Fruit fly (Drosophila melanogaster) whole organism, embryonic: Measurements from ENCODE around the gene CG12674.
A peak's percentile ranks its signal among the peaks of the same experiment; 100 is the strongest.

Source experiments
- CG11504 ChIP-seq: fragments of 200-800 bp; sonication (Bioruptor generic); optimal IDR thresholded peaks from 3 replicates; lab custom pipeline; 2019; ENCODE audit warnings: missing biosample characterization, mild to moderate bottlenecking, missing genetic modification characterization, moderate library complexity
- CG12942 ChIP-seq: fragments of 200-800 bp; sonication (Bioruptor generic); optimal IDR thresholded peaks from 3 replicates; lab custom pipeline; 2016; ENCODE audit warnings: missing biosample characterization, missing genetic modification characterization
- CG13894 ChIP-seq: fragments of 200-800 bp; sonication (Bioruptor generic); optimal IDR thresholded peaks from 3 replicates; lab custom pipeline; 2018; ENCODE audit warnings: missing biosample characterization, mild to moderate bottlenecking, missing genetic modification characterization, moderate library complexity
- CG14441 ChIP-seq: fragments of 200-800 bp; sonication (Bioruptor generic); IDR thresholded peaks from 2 replicates; pipeline ENCODE4 v1.3.6; 2022; ENCODE audit warnings: missing biosample characterization, missing genetic modification characterization
- CG1529 ChIP-seq: fragments of 200-800 bp; sonication (Bioruptor generic); optimal IDR thresholded peaks from 3 replicates; lab custom pipeline; 2018; ENCODE audit warnings: missing biosample characterization, missing genetic modification characterization
- CG16779 ChIP-seq: fragments of 200-800 bp; sonication (Bioruptor generic); IDR thresholded peaks from 2 replicates; pipeline ENCODE4 v1.3.6; 2022; ENCODE audit warnings: missing biosample characterization, missing genetic modification characterization
- CG17568 ChIP-seq: fragments of 200-800 bp; sonication (Bioruptor generic); optimal IDR thresholded peaks from 2 replicates; lab custom pipeline; 2018; ENCODE audit warnings: missing biosample characterization, mild to moderate bottlenecking, missing genetic modification characterization, moderate library complexity
- CG31365 ChIP-seq: fragments of 200-800 bp; sonication (Bioruptor generic); optimal IDR thresholded peaks from 2 replicates; lab custom pipeline; 2018; ENCODE audit warnings: missing biosample characterization, mild to moderate bottlenecking, missing genetic modification characterization
- CG31388 ChIP-seq: fragments of 200-800 bp; sonication (Bioruptor generic); optimal IDR thresholded peaks from 2 replicates; lab custom pipeline; 2016; ENCODE audit warnings: missing biosample characterization, missing genetic modification characterization
- CG34422 ChIP-seq: fragments of 200-800 bp; sonication (Bioruptor generic); IDR thresholded peaks from 3 replicates; pipeline ENCODE4 v1.3.6; 2022; ENCODE audit warnings: missing biosample characterization, missing genetic modification characterization
- CG8290 ChIP-seq, 3 experiments: fragments of 200-800 bp; sonication (Bioruptor generic); optimal IDR thresholded peaks; 2 replicates each; lab custom pipeline; 2016 to 2019; ENCODE audit warnings: missing biosample characterization in 3 of 3, missing genetic modification characterization in 3 of 3, mild to moderate bottlenecking in 2 of 3, moderate library complexity in 1 of 3
- Deaf1 ChIP-seq: fragments of 200-800 bp; optimal IDR thresholded peaks from 3 replicates; lab custom pipeline; 2019; ENCODE audit warnings: missing biosample characterization, mild to moderate bottlenecking, missing genetic modification characterization, moderate library complexity
- Doc2 ChIP-seq: fragments of 200-800 bp; sonication (Bioruptor generic); IDR thresholded peaks from 2 replicates; pipeline ENCODE4 v1.3.6; 2022; ENCODE audit warnings: missing biosample characterization, missing genetic modification characterization
- Ets65A ChIP-seq: fragments of 200-800 bp; sonication (Bioruptor generic); peaks from one replicate; lab custom pipeline; 2016; ENCODE audit warnings: missing biosample characterization, missing genetic modification characterization
- Fer2 ChIP-seq: fragments of 200-800 bp; sonication (Bioruptor generic); optimal IDR thresholded peaks from 2 replicates; lab custom pipeline; 2018; ENCODE audit warnings: missing biosample characterization, mild to moderate bottlenecking, missing genetic modification characterization, moderate library complexity
- Hey ChIP-seq: fragments of 200-800 bp; sonication (Bioruptor generic); optimal IDR thresholded peaks from 3 replicates; lab custom pipeline; 2018; ENCODE audit warnings: missing biosample characterization, mild to moderate bottlenecking, missing genetic modification characterization
- Hmx ChIP-seq: fragments of 200-800 bp; sonication (Bioruptor generic); optimal IDR thresholded peaks from 2 replicates; lab custom pipeline; 2016; ENCODE audit warnings: missing biosample characterization, missing genetic modification characterization
- Hr3 ChIP-seq: fragments of 200-800 bp; sonication (Bioruptor generic); optimal IDR thresholded peaks from 3 replicates; lab custom pipeline; 2016; ENCODE audit warnings: missing biosample characterization, missing genetic modification characterization
- Med ChIP-seq: fragments of 200-800 bp; sonication (Bioruptor generic); peaks from one replicate; lab custom pipeline; 2016; ENCODE audit warnings: missing biosample characterization, missing genetic modification characterization, mild to moderate bottlenecking, inconsistent platforms, moderate library complexity
- NFAT ChIP-seq: fragments of 200-800 bp; sonication (Bioruptor generic); IDR thresholded peaks from 2 replicates; pipeline ENCODE4 v1.3.6; 2022; ENCODE audit warnings: missing biosample characterization, missing genetic modification characterization
- Ssrp ChIP-seq: fragments of 200-800 bp; sonication (Bioruptor generic); optimal IDR thresholded peaks from 2 replicates; lab custom pipeline; 2018; ENCODE audit warnings: missing biosample characterization, mild to moderate bottlenecking, missing genetic modification characterization, moderate library complexity
- Taf1 ChIP-seq: fragments of 200-800 bp; sonication (Bioruptor generic); IDR thresholded peaks from 2 replicates; pipeline ENCODE4 v1.3.6; 2022; ENCODE audit warnings: missing biosample characterization, missing genetic modification characterization
- amos ChIP-seq: fragments of 200-800 bp; sonication (Bioruptor generic); IDR thresholded peaks from 2 replicates; pipeline ENCODE4 v1.3.6; 2022; ENCODE audit warnings: missing biosample characterization, missing genetic modification characterization; ENCODE audit not compliant: partially characterized antibody
- grn ChIP-seq: fragments of 200-800 bp; sonication (Bioruptor generic); optimal IDR thresholded peaks from 3 replicates; lab custom pipeline; 2017; ENCODE audit warnings: missing biosample characterization, missing genetic modification characterization
- hbn ChIP-seq: fragments of 200-800 bp; sonication (Bioruptor generic); IDR thresholded peaks from 2 replicates; pipeline ENCODE4 v1.3.6; 2022; ENCODE audit warnings: missing biosample characterization, missing genetic modification characterization; ENCODE audit not compliant: partially characterized antibody
- her ChIP-seq: fragments of 200-800 bp; sonication (Bioruptor generic); optimal IDR thresholded peaks from 2 replicates; lab custom pipeline; 2016; ENCODE audit warnings: missing biosample characterization, missing genetic modification characterization
- ind ChIP-seq: fragments of 200-800 bp; sonication (Bioruptor generic); optimal IDR thresholded peaks from 3 replicates; lab custom pipeline; 2016; ENCODE audit warnings: missing biosample characterization, missing genetic modification characterization
- klu ChIP-seq: fragments of 200-800 bp; sonication (Bioruptor generic); IDR thresholded peaks from 2 replicates; pipeline ENCODE4 v1.3.6; 2022; ENCODE audit warnings: missing biosample characterization, missing genetic modification characterization
- knrl ChIP-seq: fragments of 200-800 bp; sonication (Bioruptor generic); IDR thresholded peaks from 3 replicates; pipeline ENCODE4 v1.3.6; 2022; ENCODE audit warnings: missing biosample characterization, missing genetic modification characterization; ENCODE audit not compliant: partially characterized antibody
- lab ChIP-seq: fragments of 200-800 bp; sonication (Bioruptor generic); optimal IDR thresholded peaks from 3 replicates; lab custom pipeline; 2017; ENCODE audit warnings: missing biosample characterization, missing genetic modification characterization, mild to moderate bottlenecking, moderate library complexity, missing genetic modification reagents
- lola ChIP-seq, 3 experiments: fragments of >200 bp in 2 of 3; fragments of 200-800 bp in 1 of 3; sonication (Bioruptor generic) in 1 of 3; optimal IDR thresholded peaks; 2 replicates each; lab custom pipeline; 2017 to 2019; ENCODE audit warnings: missing biosample characterization in 3 of 3, missing genetic modification characterization in 3 of 3, mild to moderate bottlenecking in 1 of 3, moderate library complexity in 1 of 3
- peb ChIP-seq: fragments of 200-800 bp; sonication (Bioruptor generic); IDR thresholded peaks from 2 replicates; pipeline ENCODE4 v1.3.6; 2022; ENCODE audit warnings: missing biosample characterization, missing genetic modification characterization
- sisA ChIP-seq: fragments of 200-800 bp; sonication (Bioruptor generic); IDR thresholded peaks from 2 replicates; pipeline ENCODE4 v1.3.6; 2022; ENCODE audit warnings: missing biosample characterization, missing genetic modification characterization
- trem ChIP-seq: fragments of 200-800 bp; optimal IDR thresholded peaks from 3 replicates; lab custom pipeline; 2019; ENCODE audit warnings: missing biosample characterization, mild to moderate bottlenecking, missing genetic modification characterization, moderate library complexity
- usp ChIP-seq: fragments of >200 bp; optimal IDR thresholded peaks from 2 replicates; lab custom pipeline; 2017; ENCODE audit warnings: missing biosample characterization, missing genetic modification characterization
- vvl ChIP-seq: fragments of 200-800 bp; sonication (Bioruptor generic); IDR thresholded peaks from 2 replicates; pipeline ENCODE4 v1.3.6; 2022; ENCODE audit warnings: missing biosample characterization, missing genetic modification characterization
- wor ChIP-seq: fragments of 200-800 bp; sonication (Bioruptor generic); IDR thresholded peaks from 2 replicates; pipeline ENCODE4 v1.3.6; 2022; ENCODE audit warnings: missing biosample characterization, missing genetic modification characterization

Gene CG12674

DNA sequence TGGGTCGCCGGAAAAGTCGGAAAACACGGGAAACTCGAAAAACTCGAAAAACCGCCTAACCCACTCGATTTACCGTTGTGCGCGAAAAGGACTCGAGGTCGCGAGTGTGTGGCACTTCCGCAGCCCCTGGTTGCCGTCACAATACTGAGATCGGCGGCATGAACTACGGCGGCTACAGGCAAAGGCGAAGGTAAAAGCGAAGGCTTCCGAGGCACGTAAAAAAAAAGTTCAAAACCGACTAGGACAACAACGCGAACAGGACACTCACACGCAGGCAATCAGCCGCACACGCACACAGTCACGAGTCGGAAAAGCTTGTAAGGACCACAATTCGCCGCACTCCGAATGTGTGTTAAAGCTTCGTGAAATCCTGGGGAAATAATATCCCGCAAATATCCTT, 30.0 kb downstream of the CG12674 start, which contains the start of gene dpr3:
TSS of gene dpr3 (minus strand) at position 133 of the 400 bp plus-strand sequence.
- TF ChIP-seq peb (GFP tag; lab: Robert Waterston, UW) (no peak), Deaf1 (tag; lab: Kevin White, UChicago) (peak; percentile 95), ind (no peak), CG13894 (tag; lab: Kevin White, UChicago) (peak; percentile 44), CG11504 (tag; lab: Kevin White, UChicago) (no peak), Fer2 (tag; lab: Kevin White, UChicago) (no peak), amos (GFP tag; lab: Robert Waterston, UW) (peak; percentile 8; the same call in 1 of the 2 replicates), CG8290 (GFP tag; optimal IDR thresholded peaks at IDR 0.05; lab: Kevin White, UChicago) (no peak), CG8290 (tag; optimal IDR thresholded peaks at IDR 0.05; lab: Kevin White, UChicago) (no peak), CG17568 (GFP tag; lab: Kevin White, UChicago) (no peak), knrl (GFP tag; lab: Robert Waterston, UW) (0 out of 3 replicates have a peak, but pooled peaks have one; percentile 14), klu (GFP tag; lab: Robert Waterston, UW) (no peak), CG34422 (GFP tag; lab: Robert Waterston, UW) (peak; percentile 19; the same call in 1 of the 3 replicates), Hr3 (GFP tag; lab: Kevin White, UChicago) (no peak), Med (peak; percentile 61), CG12942 (GFP tag; lab: Kevin White, UChicago) (no peak), Hmx (GFP tag; lab: Kevin White, UChicago) (no peak)

DNA sequence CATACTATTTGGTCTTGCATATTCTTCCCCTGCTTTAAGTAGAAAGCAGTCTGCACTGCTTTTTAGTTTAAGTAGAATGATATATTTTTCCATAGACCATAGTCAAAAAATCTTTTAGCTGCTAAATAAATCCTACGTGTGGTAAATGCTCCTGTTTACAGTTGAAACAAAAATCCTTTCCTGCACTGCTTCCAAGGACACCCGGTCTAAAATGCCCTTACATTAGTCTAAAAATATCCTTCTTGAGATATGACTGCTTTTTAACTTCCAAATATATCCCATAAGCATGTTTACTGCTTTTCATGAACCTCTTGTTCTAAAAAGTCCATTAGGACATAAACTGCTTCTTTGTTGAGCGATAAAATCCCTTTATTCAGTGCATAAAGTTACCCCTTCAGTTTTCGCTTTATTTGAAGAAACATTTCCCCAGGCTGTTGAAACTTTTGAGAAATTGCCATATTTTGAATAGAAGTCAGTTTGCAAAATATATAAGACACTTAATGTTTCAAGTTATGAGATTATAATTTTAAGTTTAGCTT, 30.7 kb downstream of the CG12674 start:
- TF ChIP-seq lab (GFP tag; lab: Kevin White, UChicago) (no peak), Ssrp (tag; lab: Kevin White, UChicago) (no peak), CG11504 (tag; lab: Kevin White, UChicago) (peak; percentile 87), CG31365 (tag; lab: Kevin White, UChicago) (peak; percentile 87), Doc2 (no peak), lola (GFP tag; optimal IDR thresholded peaks at IDR 0.05; lab: Kevin White, UChicago) (no peak), hbn (GFP tag; lab: Robert Waterston, UW) (no peak), trem (tag; lab: Kevin White, UChicago) (no peak), Ets65A (no peak), grn (GFP tag; lab: Kevin White, UChicago) (no peak), wor (no peak), CG14441 (GFP tag; lab: Robert Waterston, UW) (no peak), CG31388 (no peak), Taf1 (GFP tag; lab: Robert Waterston, UW) (no peak), CG16779 (no peak)
- TF ChIP-seq, all 482 proteins: peak for 2

DNA sequence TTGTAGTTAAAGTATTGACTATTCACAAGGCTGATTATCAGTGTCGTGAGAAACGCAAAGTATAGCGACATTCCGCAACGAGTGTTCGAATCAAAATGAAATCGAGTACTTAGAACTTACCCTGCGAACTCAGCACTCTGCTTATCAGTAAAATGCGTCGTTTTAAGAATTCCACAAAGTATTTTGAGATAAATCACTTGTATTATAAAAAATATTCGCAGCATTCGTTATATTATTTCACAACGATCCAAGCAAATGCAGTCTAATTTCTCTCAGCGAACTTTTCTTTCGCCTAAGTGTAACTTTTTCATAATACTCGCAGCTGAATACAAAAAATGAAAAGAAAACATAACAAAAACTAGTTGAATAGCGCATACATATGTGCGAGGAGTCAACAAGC, 49.4 kb downstream of the CG12674 start, which contains the start of gene CG4259:
TSS of gene CG4259 (minus strand) at position 101 of the 400 bp plus-strand sequence.
- TF ChIP-seq CG1529 (GFP tag; lab: Kevin White, UChicago) (no peak), sisA (GFP tag; lab: Robert Waterston, UW) (no peak), her (GFP tag; lab: Kevin White, UChicago) (no peak), NFAT (GFP tag; lab: Robert Waterston, UW) (no peak), vvl (GFP tag; lab: Robert Waterston, UW) (no peak), Fer2 (tag; lab: Kevin White, UChicago) (no peak), usp (GFP tag; lab: Kevin White, UChicago) (no peak), Taf1 (GFP tag; lab: Robert Waterston, UW) (no peak), Hey (tag; lab: Kevin White, UChicago) (no peak)
- TF ChIP-seq, all 482 proteins: peak for 0
